Fruit fly (Drosophila melanogaster) whole organism, wandering third instar larva: ENCODE results near the gene Ice2.

Experiments used
- Abd-B ChIP-seq: fragments of >200 bp; optimal IDR thresholded peaks from 2 replicates; lab custom pipeline; 2017; ENCODE audit warnings: missing biosample characterization, missing genetic modification characterization
- Dfd ChIP-seq: fragments of >200 bp; optimal IDR thresholded peaks from 2 replicates; lab custom pipeline; 2017; ENCODE audit warnings: missing biosample characterization, missing genetic modification characterization
- Hr78 ChIP-seq: fragments of >200 bp; optimal IDR thresholded peaks from 2 replicates; lab custom pipeline; 2017; ENCODE audit warnings: missing biosample characterization, missing genetic modification characterization
- Mio ChIP-seq: sonication (Bioruptor generic); optimal IDR thresholded peaks from 2 replicates; lab custom pipeline; 2016; ENCODE audit warnings: missing biosample characterization, missing genetic modification characterization
- OdsH ChIP-seq: fragments of 200-800 bp; sonication (Bioruptor generic); optimal IDR thresholded peaks from 2 replicates; lab custom pipeline; 2016; ENCODE audit warnings: missing biosample characterization, mild to moderate bottlenecking, missing genetic modification characterization
- dl ChIP-seq, 2 experiments: fragments of 175-275, 200-275 bp in 1 of 2; fragments of 200-275 bp in 1 of 2; sonication (Bioruptor generic); optimal IDR thresholded peaks; lab custom pipeline; 2018; ENCODE audit warnings: mild to moderate bottlenecking in 2 of 2, missing biosample characterization in 2 of 2, missing genetic modification characterization in 2 of 2, moderate library complexity in 2 of 2; ENCODE audit not compliant: partially characterized antibody in 2 of 2, insufficient read depth in 1 of 2
- dsf ChIP-seq: sonication (Bioruptor generic); optimal IDR thresholded peaks from 2 replicates; lab custom pipeline; 2016; ENCODE audit warnings: missing biosample characterization, missing genetic modification characterization, borderline replicate concordance
- ey ChIP-seq: fragments of 200-800 bp; sonication (Bioruptor generic); optimal IDR thresholded peaks from 2 replicates; lab custom pipeline; 2016; ENCODE audit warnings: missing biosample characterization, missing genetic modification characterization
- h ChIP-seq: fragments of 200-800 bp; sonication (Bioruptor generic); optimal IDR thresholded peaks from 3 replicates; lab custom pipeline; 2016; ENCODE audit warnings: missing biosample characterization, mild to moderate bottlenecking, missing genetic modification characterization
- lola ChIP-seq: fragments of >200 bp; optimal IDR thresholded peaks from 2 replicates; lab custom pipeline; 2017; ENCODE audit warnings: missing biosample characterization, missing genetic modification characterization
- psq ChIP-seq: fragments of 200-800 bp; sonication (Bioruptor generic); optimal IDR thresholded peaks from 3 replicates; lab custom pipeline; 2017; ENCODE audit warnings: missing biosample characterization, mild to moderate bottlenecking, missing genetic modification characterization, moderate library complexity
- rgr ChIP-seq: fragments of 200-800 bp; sonication (Bioruptor generic); optimal IDR thresholded peaks from 3 replicates; lab custom pipeline; 2016; ENCODE audit warnings: missing biosample characterization, mild to moderate bottlenecking, missing genetic modification characterization
- usp ChIP-seq: fragments of >200 bp; optimal IDR thresholded peaks from 2 replicates; lab custom pipeline; 2017; ENCODE audit warnings: missing biosample characterization, missing genetic modification characterization

DNA sequence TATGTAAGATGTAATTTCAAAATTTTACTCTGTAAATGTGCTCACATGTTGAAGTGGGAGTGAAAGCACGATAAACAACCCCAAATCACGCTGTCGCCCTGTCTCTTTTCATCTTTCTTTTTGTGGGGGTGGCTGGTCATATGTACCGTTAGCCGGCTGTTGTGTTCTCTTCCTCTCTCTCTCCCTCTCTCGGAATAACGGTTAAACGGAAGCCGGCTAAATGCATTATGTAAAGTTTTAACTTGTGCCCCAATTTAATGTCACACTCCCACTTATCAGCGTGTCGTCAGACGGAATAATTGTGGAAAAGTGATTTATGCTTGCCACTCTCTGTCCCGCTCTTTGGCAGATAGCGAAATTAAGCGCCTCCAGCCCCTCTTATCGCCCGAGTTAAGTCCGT lies 11.3 kb downstream of the Ice2 start:
- TF ChIP-seq rgr (GFP tag; lab: Kevin White, UChicago): no peak
- TF ChIP-seq usp (GFP tag; lab: Kevin White, UChicago): no peak
- no peak for TF ChIP-seq Hr78
- no peak for TF ChIP-seq dsf (GFP tag; lab: Kevin White, UChicago)
- no peak for TF ChIP-seq Mio (GFP tag; lab: Kevin White, UChicago)
- no peak for TF ChIP-seq ey (GFP tag; lab: Kevin White, UChicago)
- TF ChIP-seq Dfd (GFP tag; lab: Kevin White, UChicago): no peak
- no peak for TF ChIP-seq psq
- no peak for TF ChIP-seq OdsH
- no peak for TF ChIP-seq h
- TF ChIP-seq dl (GFP tag; optimal IDR thresholded peaks at IDR 0.05; lab: Kevin White, UChicago; ENCODE audit: insufficient read depth in 1 of 2, partially characterized antibody in 2 of 2): no peak
- no peak for TF ChIP-seq Abd-B (GFP tag; lab: Kevin White, UChicago)
- TF ChIP-seq lola (GFP tag; lab: Kevin White, UChicago): no peak
